Fruit fly (Drosophila melanogaster) whole organism, larva: ENCODE measurements around the gene Cpr67Fa2.

ENCODE experiments used
- noc ChIP-seq: fragments of 200-800 bp; sonication (Bioruptor generic); optimal IDR thresholded peaks from 3 replicates; lab custom pipeline; 2019; ENCODE audit warnings: missing biosample characterization, mild to moderate bottlenecking, missing genetic modification characterization, moderate library complexity

Gene Cpr67Fa2

dm6 chr3L:10898256-10898735 lies 6.8 kb downstream of the Cpr67Fa2 start:
- peak; percentile 57 for TF ChIP-seq noc (tag; lab: Kevin White, UChicago)

- TF ChIP-seq noc (tag; lab: Kevin White, UChicago), result no peak
These were observed 7.6 kb downstream of the Cpr67Fa2 start, which contains the start of gene Aps for dm6 chr3L:10899087-10899511. Gene Aps (minus strand): TSS chr3L:10899123.

dm6 chr3L:10903449-10903848 lies 11.9 kb downstream of the Cpr67Fa2 start:
- no peak for TF ChIP-seq noc (tag; lab: Kevin White, UChicago)

- TF ChIP-seq noc (tag; lab: Kevin White, UChicago), result no peak
These were observed 13.3 kb downstream of the Cpr67Fa2 start for dm6 chr3L:10904770-10905169.

dm6 chr3L:10909612-10910011 lies 18.1 kb downstream of the Cpr67Fa2 start:
- no peak for TF ChIP-seq noc (tag; lab: Kevin White, UChicago)

- no peak for TF ChIP-seq noc (tag; lab: Kevin White, UChicago)
These were observed 21.7 kb downstream of the Cpr67Fa2 start for dm6 chr3L:10913214-10913613.

dm6 chr3L:10917263-10917662 lies 25.7 kb downstream of the Cpr67Fa2 start:
- no peak for TF ChIP-seq noc (tag; lab: Kevin White, UChicago)

- TF ChIP-seq noc (tag; lab: Kevin White, UChicago), result no peak
These were observed 26.9 kb downstream of the Cpr67Fa2 start for dm6 chr3L:10918454-10918853.

- TF ChIP-seq noc (tag; lab: Kevin White, UChicago), result no peak
These were observed 31.5 kb downstream of the Cpr67Fa2 start for dm6 chr3L:10922973-10923372.

dm6 chr3L:10924683-10925082 lies 33.2 kb downstream of the Cpr67Fa2 start:
- no peak for TF ChIP-seq noc (tag; lab: Kevin White, UChicago)

dm6 chr3L:10927349-10927748 lies 35.8 kb downstream of the Cpr67Fa2 start:
- TF ChIP-seq noc (tag; lab: Kevin White, UChicago), result no peak

- no peak for TF ChIP-seq noc (tag; lab: Kevin White, UChicago)
These were observed 36.4 kb downstream of the Cpr67Fa2 start for dm6 chr3L:10927953-10928352.

- TF ChIP-seq noc (tag; lab: Kevin White, UChicago), result no peak
These were observed 37.3 kb downstream of the Cpr67Fa2 start for dm6 chr3L:10928801-10929200.

dm6 chr3L:10931430-10931829 lies 39.9 kb downstream of the Cpr67Fa2 start:
- TF ChIP-seq noc (tag; lab: Kevin White, UChicago), result no peak

- no peak for TF ChIP-seq noc (tag; lab: Kevin White, UChicago)
These were observed 43.5 kb downstream of the Cpr67Fa2 start for dm6 chr3L:10934983-10935539.

- TF ChIP-seq noc (tag; lab: Kevin White, UChicago), result no peak
These were observed 46.6 kb downstream of the Cpr67Fa2 start for dm6 chr3L:10938108-10938507.

- no peak for TF ChIP-seq noc (tag; lab: Kevin White, UChicago)
These were observed 48.8 kb downstream of the Cpr67Fa2 start for dm6 chr3L:10940312-10940711.
